Fruit fly (Drosophila melanogaster) whole organism, pupa: ENCODE results near the gene FarO.

Experiments used
- CG10348 ChIP-seq: fragments of 200-800 bp; sonication (Bioruptor generic); IDR thresholded peaks from 2 replicates; pipeline ENCODE4 v1.3.6; 2022; ENCODE audit warnings: missing biosample characterization, missing genetic modification characterization
- CG12605 ChIP-seq: fragments of 200-800 bp; sonication (Bioruptor generic); IDR thresholded peaks from 2 replicates; pipeline ENCODE4 v1.3.6; 2022; ENCODE audit warnings: missing biosample characterization, missing genetic modification characterization
- CG13204 ChIP-seq: fragments of 200-800 bp; sonication (Bioruptor generic); optimal IDR thresholded peaks from 2 replicates; lab custom pipeline; 2018; ENCODE audit warnings: missing biosample characterization, mild to moderate bottlenecking, missing genetic modification characterization, moderate library complexity
- CG14655 ChIP-seq: fragments of 200-800 bp; sonication (Bioruptor generic); optimal IDR thresholded peaks from 3 replicates; lab custom pipeline; 2017; ENCODE audit warnings: mild to moderate bottlenecking, missing biosample characterization, missing genetic modification reagents, missing genetic modification characterization
- CG15710 ChIP-seq: fragments of 200-800 bp; sonication (Bioruptor generic); optimal IDR thresholded peaks from 2 replicates; lab custom pipeline; 2018; ENCODE audit warnings: missing biosample characterization, mild to moderate bottlenecking, missing genetic modification characterization, moderate library complexity
- CG17806 ChIP-seq: fragments of 200-800 bp; sonication (Bioruptor generic); optimal IDR thresholded peaks from 2 replicates; lab custom pipeline; 2018; ENCODE audit warnings: missing biosample characterization, mild to moderate bottlenecking, missing genetic modification characterization, moderate library complexity
- CG32121 ChIP-seq: fragments of 200-800 bp; sonication (Bioruptor generic); IDR thresholded peaks from 2 replicates; pipeline ENCODE4 v1.3.6; 2022; ENCODE audit warnings: missing biosample characterization, missing genetic modification characterization
- CG34367 ChIP-seq: fragments of 200-800 bp; sonication (Bioruptor generic); optimal IDR thresholded peaks from 2 replicates; lab custom pipeline; 2018; ENCODE audit warnings: missing biosample characterization, mild to moderate bottlenecking, missing genetic modification characterization
- CG4496 ChIP-seq: fragments of 200-800 bp; sonication (Bioruptor generic); IDR thresholded peaks from 3 replicates; pipeline ENCODE4 v1.3.6; 2022; ENCODE audit warnings: missing biosample characterization, missing genetic modification characterization
- CG8159 ChIP-seq: fragments of 200-800 bp; sonication (Bioruptor generic); optimal IDR thresholded peaks from 3 replicates; lab custom pipeline; 2018; ENCODE audit warnings: missing biosample characterization, mild to moderate bottlenecking, missing genetic modification characterization, moderate library complexity
- CG8301 ChIP-seq: fragments of 200-800 bp; sonication (Bioruptor generic); optimal IDR thresholded peaks from 2 replicates; lab custom pipeline; 2018; ENCODE audit warnings: missing biosample characterization, mild to moderate bottlenecking, missing genetic modification characterization
- CG9948 ChIP-seq: fragments of 200-800 bp; sonication (Bioruptor generic); optimal IDR thresholded peaks from 2 replicates; lab custom pipeline; 2018; ENCODE audit warnings: missing biosample characterization, mild to moderate bottlenecking, missing genetic modification characterization, moderate library complexity
- D1 ChIP-seq: fragments of 200-800 bp; sonication (Bioruptor generic); optimal IDR thresholded peaks from 2 replicates; lab custom pipeline; 2018; ENCODE audit warnings: missing biosample characterization, mild to moderate bottlenecking, missing genetic modification characterization, moderate library complexity
- EcR ChIP-seq: fragments of 200-800 bp; sonication (Bioruptor generic); optimal IDR thresholded peaks from 3 replicates; lab custom pipeline; 2019; ENCODE audit warnings: missing biosample characterization, missing genetic modification characterization, mild to moderate bottlenecking, moderate library complexity, missing genetic modification reagents
- Ets98B ChIP-seq: fragments of 200-800 bp; sonication (Bioruptor generic); IDR thresholded peaks from 2 replicates; pipeline ENCODE4 v1.3.6; 2022; ENCODE audit warnings: missing biosample characterization, missing genetic modification characterization
- Pif1A ChIP-seq: fragments of 200-800 bp; sonication (Bioruptor generic); optimal IDR thresholded peaks from 3 replicates; lab custom pipeline; 2016; ENCODE audit warnings: missing biosample characterization, missing genetic modification characterization
- Pif1B ChIP-seq: fragments of 200-800 bp; sonication (Bioruptor generic); optimal IDR thresholded peaks from 3 replicates; lab custom pipeline; 2016; ENCODE audit warnings: missing biosample characterization, missing genetic modification characterization
- Snoo ChIP-seq: fragments of 200-800 bp; sonication (Bioruptor generic); optimal IDR thresholded peaks from 3 replicates; lab custom pipeline; 2017; ENCODE audit warnings: missing biosample characterization, mild to moderate bottlenecking, missing genetic modification characterization, inconsistent platforms
- fd96Ca ChIP-seq: fragments of 200-800 bp; sonication (Bioruptor generic); IDR thresholded peaks from 3 replicates; pipeline ENCODE4 v1.3.6; 2022; ENCODE audit warnings: missing biosample characterization, missing genetic modification characterization
- gl ChIP-seq: fragments of 200-800 bp; sonication (Bioruptor generic); optimal IDR thresholded peaks from 2 replicates; lab custom pipeline; 2018; ENCODE audit warnings: missing biosample characterization, mild to moderate bottlenecking, missing genetic modification characterization
- rn ChIP-seq: fragments of 200-800 bp; sonication (Bioruptor generic); IDR thresholded peaks from 2 replicates; pipeline ENCODE4 v1.3.6; 2022; ENCODE audit warnings: missing biosample characterization, missing genetic modification characterization

FarO gene

dm6 chrX:2175956-2176469 is 27.7 kb downstream of the FarO start, which contains the start of gene Cyp4d2:
TSS of gene Cyp4d2 (plus strand) at chrX:2176006.
- TF ChIP-seq CG15710 (no peak), gl (no peak), CG9948 (tag; lab: Kevin White, UChicago) (no peak), Pif1A (GFP tag; lab: Kevin White, UChicago) (no peak), Snoo (tag; lab: Kevin White, UChicago) (no peak), CG17806 (tag; lab: Kevin White, UChicago) (no peak), CG10348 (no peak), CG14655 (GFP tag; lab: Kevin White, UChicago) (no peak), rn (GFP tag; lab: Robert Waterston, UW) (no peak), fd96Ca (GFP tag; lab: Robert Waterston, UW) (no peak)

DNA sequence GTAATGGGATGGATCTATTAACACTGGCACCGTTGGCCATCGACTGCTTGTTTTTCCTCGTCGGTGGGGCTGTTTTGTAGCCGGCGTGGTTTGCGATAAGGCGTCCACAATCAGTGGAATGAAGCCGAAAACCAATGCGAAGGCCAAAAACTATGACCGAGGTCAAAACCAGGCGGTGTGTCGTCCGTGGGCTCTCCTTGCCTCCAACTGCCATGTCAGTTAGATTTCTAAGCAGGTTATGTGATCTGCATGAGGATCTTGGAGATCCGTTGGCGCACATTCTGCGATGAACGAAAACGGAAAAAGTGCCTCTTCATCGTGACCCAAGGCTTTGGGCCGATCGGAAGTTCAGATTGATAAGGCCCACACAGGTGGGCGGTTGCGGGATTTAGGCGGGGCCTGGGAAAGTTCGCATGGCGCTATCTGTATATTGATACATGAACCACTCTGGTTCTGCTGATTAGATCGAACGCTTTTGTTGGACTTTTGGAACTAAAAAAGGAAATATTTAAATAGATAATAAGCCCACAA is 28.3 kb downstream of the FarO start, which contains the start of gene Cyp4d14:
Gene Cyp4d14 (minus strand): TSS at position 51 of the 531 bp plus-strand sequence.
- no peak for TF ChIP-seq CG17806 (tag; lab: Kevin White, UChicago)
- TF ChIP-seq Snoo (tag; lab: Kevin White, UChicago), result no peak
- no peak for TF ChIP-seq CG34367
- TF ChIP-seq gl, result no peak
- TF ChIP-seq CG13204, result no peak
- no peak for TF ChIP-seq CG32121 (GFP tag; lab: Robert Waterston, UW)
- no peak for TF ChIP-seq EcR
- no peak for TF ChIP-seq CG10348

dm6 chrX:2172420-2172827 is 31.2 kb downstream of the FarO start, which contains the start of gene ND-B14.5A:
TSS of gene ND-B14.5A (plus strand) at chrX:2172526.
- no peak for TF ChIP-seq Pif1A (GFP tag; lab: Kevin White, UChicago)
- TF ChIP-seq CG4496, result 0 out of 3 replicates have a peak, but pooled peaks have one; percentile 18
- TF ChIP-seq, all 21 proteins: peak for 1

DNA sequence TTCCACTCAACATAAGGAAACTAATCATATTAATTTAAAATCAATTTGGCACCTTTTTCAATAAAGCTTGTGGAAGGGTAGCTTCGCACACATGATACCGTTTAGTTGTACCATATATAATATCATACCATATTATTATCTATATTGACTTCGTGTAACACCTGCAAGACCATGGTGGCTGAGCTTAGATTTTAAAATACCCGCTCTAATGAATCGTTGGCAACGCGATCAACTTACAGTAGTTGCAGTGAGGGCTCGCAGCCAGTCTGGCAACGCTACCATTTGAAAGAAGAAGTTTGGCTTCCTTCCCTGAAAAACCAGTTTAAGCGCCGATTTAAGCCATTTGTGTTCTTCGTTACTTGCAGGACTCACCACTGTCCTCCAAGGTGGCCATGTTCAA is 33.2 kb downstream of the FarO start:
- no peak for TF ChIP-seq CG34367
- no peak for TF ChIP-seq CG14655 (GFP tag; lab: Kevin White, UChicago)
- no peak for TF ChIP-seq Pif1B (GFP tag; lab: Kevin White, UChicago)
- no peak for TF ChIP-seq CG8301 (tag; lab: Kevin White, UChicago)
- no peak for TF ChIP-seq CG9948 (tag; lab: Kevin White, UChicago)
- TF ChIP-seq gl, result no peak
- no peak for TF ChIP-seq CG8159 (tag; lab: Kevin White, UChicago)
- no peak for TF ChIP-seq rn (GFP tag; lab: Robert Waterston, UW)
- TF ChIP-seq CG32121 (GFP tag; lab: Robert Waterston, UW), result no peak
- no peak for TF ChIP-seq CG10348

DNA sequence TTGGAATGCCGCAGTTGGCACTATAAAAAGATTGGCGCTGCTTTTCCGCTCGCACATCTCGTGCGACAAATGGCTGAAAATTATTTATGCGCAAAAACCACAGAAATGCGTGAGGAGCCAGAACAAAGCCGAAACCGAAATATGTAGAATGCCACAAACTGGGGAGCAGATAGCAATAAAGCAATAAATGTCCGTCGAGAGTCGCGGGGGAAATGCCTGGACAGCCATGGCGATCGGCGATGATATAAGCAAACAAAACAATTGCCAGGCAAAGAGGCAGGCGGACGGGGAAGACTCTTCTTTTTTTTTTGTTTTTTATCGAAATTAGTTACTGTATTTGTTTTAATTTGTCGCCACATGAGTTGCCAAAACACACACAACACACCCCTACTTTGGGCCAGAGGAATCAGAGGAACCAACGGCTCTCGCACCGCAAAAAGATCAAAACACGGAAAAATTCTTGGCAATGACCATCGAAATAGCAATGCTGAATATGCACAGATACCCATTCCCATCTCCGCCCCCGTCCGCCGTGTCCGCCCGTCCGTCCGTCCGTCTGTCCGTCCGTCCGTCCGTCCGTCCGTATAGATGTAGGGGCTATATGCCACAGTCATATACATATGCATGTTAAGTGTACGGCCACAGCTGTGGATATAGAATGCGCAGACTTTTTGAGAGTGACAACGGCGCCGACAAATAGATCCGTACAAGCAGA is 35.0 kb downstream of the FarO start:
- TF ChIP-seq CG12605 (no peak), CG32121 (GFP tag; lab: Robert Waterston, UW) (peak; percentile 62)

dm6 chrX:2166129-2166528 is 37.5 kb downstream of the FarO start:
- TF ChIP-seq CG9948 (tag; lab: Kevin White, UChicago) (no peak), CG8159 (tag; lab: Kevin White, UChicago) (no peak), Pif1A (GFP tag; lab: Kevin White, UChicago) (no peak), rn (GFP tag; lab: Robert Waterston, UW) (peak; percentile 49; the same call in 1 of the 2 replicates), Pif1B (GFP tag; lab: Kevin White, UChicago) (no peak), CG10348 (0 out of 2 replicates have a peak, but pooled peaks have one; percentile 47), CG32121 (GFP tag; lab: Robert Waterston, UW) (peak; percentile 69), CG14655 (GFP tag; lab: Kevin White, UChicago) (no peak), CG34367 (no peak), CG4496 (peak; percentile 90), EcR (no peak), fd96Ca (GFP tag; lab: Robert Waterston, UW) (peak; percentile 87), Snoo (tag; lab: Kevin White, UChicago) (no peak), CG12605 (peak; percentile 64), Ets98B (peak; percentile 85), CG13204 (no peak), D1 (tag; lab: Kevin White, UChicago) (no peak), CG17806 (tag; lab: Kevin White, UChicago) (no peak), CG15710 (no peak), gl (no peak), CG8301 (tag; lab: Kevin White, UChicago) (peak; percentile 80)

DNA sequence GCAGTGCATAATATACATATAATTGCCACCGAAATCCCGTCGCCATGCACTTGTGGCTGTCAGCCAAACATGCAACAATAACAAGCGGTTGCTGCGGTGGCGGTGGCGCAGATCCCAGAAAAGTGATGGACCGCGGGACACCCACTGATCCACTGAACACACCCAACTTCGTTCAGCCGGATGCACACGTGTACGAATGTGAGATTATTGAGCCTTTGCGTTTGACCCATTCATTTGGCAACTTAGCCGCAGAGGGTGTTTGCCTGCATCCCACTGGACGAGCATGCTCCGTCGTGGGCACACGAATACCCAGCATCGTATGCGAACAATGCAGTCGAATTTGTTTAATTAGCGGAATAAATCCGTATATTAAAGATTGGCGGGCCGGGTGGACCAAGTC is 38.3 kb downstream of the FarO start:
- no peak for TF ChIP-seq Pif1A (GFP tag; lab: Kevin White, UChicago)
- TF ChIP-seq CG13204, result no peak
- no peak for TF ChIP-seq CG34367
- TF ChIP-seq Ets98B, result peak; percentile 81
- TF ChIP-seq rn (GFP tag; lab: Robert Waterston, UW), result no peak
- no peak for TF ChIP-seq CG9948 (tag; lab: Kevin White, UChicago)
- no peak for TF ChIP-seq gl
- no peak for TF ChIP-seq Pif1B (GFP tag; lab: Kevin White, UChicago)
- no peak for TF ChIP-seq CG15710
- TF ChIP-seq D1 (tag; lab: Kevin White, UChicago), result no peak
- peak; percentile 79 for TF ChIP-seq CG4496
- no peak for TF ChIP-seq Snoo (tag; lab: Kevin White, UChicago)
- TF ChIP-seq CG14655 (GFP tag; lab: Kevin White, UChicago), result no peak
- peak; percentile 36; the same call in 1 of the 2 replicates for TF ChIP-seq CG10348
- TF ChIP-seq CG8301 (tag; lab: Kevin White, UChicago), result peak; percentile 16
- TF ChIP-seq CG17806 (tag; lab: Kevin White, UChicago), result no peak
- peak; percentile 82 for TF ChIP-seq CG32121 (GFP tag; lab: Robert Waterston, UW)
- TF ChIP-seq fd96Ca (GFP tag; lab: Robert Waterston, UW), result peak; percentile 80
- TF ChIP-seq CG12605, result 0 out of 2 replicates have a peak, but pooled peaks have one; percentile 15
- TF ChIP-seq CG8159 (tag; lab: Kevin White, UChicago), result no peak
- no peak for TF ChIP-seq EcR
